Worm (Caenorhabditis elegans): ENCODE data around the gene sqt-1.

sqt-1 gene

DNA sequence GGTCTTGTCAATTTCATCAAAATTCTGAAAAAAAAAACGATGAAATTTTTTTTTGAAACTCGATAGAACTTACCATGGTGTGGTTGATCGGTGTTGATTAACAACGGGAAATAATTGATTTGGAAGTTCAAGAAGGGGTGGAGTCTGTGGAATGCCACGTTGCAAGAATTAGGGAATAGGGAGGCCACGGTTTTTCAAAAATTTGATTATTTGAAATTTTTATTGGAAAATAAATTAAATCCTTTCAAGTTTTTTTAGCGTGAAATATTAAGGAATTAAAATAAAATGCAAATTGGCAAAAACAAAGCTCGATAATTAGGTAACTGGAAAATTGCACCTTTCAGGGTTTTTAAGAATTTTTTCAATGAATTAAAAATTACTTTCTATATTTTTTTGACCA, 1.9 kb upstream of the sqt-1 start, which contains the start of gene rmd-3:
Gene rmd-3, minus strand, starts transcription at position 101 of the 400 bp plus-strand sequence.
- no peak for TF ChIP-seq unc-62 (GFP tag; optimal IDR thresholded peaks at IDR 0.05)

DNA sequence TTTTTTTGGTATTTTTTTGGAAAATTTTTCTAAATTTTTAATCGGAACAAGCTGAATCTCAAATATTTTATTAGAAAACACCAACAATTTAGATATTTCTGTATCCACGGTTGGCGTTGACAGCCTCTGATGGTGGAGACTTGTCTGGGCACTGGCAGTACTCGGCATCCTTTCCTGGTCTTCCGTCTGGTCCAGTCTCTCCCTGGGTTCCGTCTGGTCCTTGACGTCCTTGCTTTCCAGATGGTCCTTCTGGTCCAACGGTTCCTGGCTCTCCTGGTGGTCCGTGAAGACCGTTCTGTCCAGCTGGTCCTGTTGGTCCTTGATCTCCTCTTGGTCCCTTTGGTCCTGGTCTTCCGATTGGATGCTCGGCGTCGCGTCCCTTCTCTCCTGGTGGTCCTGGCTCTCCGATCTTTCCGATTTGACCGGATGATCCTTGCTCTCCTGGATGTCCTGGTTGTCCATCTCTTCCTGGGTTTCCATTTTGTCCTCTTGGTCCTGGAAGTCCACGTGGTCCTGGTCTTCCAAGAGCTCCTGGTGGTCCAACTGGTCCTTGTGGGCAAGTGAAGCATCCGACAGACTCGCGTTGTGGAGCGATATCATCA, 896 bp downstream of the sqt-1 start:
- no peak for TF ChIP-seq unc-62 (GFP tag; optimal IDR thresholded peaks at IDR 0.05)

DNA sequence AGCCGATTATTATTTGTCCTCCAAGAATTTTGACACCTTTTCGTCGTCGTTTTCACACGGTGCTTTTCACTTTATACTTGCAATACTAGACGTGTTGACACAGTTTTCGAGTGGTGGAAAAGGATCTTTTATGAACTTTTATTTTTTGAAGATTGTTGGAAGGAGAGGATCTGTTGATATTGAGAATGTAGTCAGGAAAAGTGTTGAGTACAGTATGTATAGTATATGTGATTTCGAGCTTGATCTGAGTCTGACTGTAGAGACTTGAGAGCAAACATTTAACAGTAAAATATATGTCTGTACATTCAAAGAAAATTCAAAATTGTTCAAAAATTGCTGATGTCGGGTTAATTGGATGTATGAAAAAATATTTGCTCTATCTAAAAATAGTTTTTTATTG, 1.5 kb downstream of the sqt-1 start:
- no peak for TF ChIP-seq unc-62 (GFP tag; optimal IDR thresholded peaks at IDR 0.05)

DNA sequence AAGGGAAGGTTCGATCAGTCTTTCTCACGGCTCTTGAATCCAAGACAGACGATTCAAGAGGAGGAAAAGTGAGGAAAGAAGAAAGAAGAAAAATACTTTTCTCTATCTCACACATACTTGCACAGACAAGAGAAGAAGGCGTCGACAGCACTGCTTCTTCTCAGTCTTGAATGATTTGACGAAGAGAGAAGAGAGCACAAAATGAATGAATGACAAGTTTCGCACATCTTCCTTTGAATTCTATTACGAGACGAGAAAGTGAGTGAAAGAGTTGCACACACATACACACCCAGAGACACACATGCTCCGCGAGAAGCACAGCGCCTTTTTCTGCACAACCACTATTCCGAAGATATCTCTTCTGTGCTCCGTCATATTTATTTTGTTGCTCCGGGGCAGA, 2.0 kb downstream of the sqt-1 start:
- TF ChIP-seq unc-62 (GFP tag; optimal IDR thresholded peaks at IDR 0.05): no peak

DNA sequence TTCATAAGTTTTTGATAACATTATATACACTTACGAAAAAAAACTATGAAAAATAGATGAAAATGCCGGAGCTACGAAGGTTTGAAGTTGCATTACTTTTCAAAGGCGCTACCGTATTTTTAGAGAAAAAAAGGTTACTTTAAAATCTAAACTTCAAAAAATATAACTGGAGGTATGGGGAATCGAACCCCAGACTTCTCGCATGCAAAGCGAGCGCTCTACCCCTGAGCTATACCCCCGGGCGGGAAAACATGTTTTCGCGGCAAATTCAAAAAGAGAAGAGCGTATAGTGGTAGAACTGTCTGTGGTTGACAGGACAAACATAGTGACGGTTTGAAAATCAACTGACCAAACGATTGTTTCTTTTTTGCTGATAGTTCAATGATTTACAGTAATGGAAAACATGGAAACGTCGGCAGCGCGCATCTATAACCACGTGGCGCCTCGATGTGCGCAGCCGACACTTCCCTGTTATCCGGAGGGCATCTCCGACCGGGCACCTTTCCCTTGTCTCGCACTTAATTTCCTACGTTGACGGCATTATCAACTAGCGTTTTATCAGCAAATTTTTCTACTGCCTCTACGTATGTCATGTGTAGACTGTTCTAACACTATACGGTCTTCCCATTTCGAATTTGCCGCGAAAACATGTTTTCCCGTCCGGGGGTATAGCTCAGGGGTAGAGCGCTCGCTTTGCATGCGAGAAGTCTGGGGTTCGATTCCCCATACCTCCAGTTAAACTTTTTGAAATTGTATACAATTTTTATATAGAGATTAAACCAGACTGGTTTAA, 3.6 kb downstream of the sqt-1 start:
- TF ChIP-seq unc-62 (GFP tag; optimal IDR thresholded peaks at IDR 0.05): no peak

DNA sequence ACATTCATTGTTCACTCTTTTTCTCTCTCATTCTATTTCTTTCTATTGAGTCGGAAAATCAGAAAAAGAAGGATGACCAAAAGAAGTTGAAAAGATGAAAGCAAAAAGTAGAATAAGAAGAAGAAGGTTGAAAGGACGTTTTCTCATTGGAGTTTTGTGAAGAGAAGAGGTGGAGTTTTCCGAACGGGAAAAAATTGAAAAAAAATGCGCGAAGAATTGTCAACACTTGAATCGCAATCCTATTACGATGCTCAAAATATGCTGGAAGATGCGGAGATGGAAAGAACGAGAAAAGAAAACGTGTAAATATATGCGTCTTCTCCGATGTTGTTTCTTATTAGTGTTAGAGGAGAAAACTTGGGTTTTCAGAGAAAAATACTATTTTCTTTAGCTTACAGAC, 4.3 kb downstream of the sqt-1 start:
- no peak for TF ChIP-seq unc-62 (GFP tag; optimal IDR thresholded peaks at IDR 0.05)

DNA sequence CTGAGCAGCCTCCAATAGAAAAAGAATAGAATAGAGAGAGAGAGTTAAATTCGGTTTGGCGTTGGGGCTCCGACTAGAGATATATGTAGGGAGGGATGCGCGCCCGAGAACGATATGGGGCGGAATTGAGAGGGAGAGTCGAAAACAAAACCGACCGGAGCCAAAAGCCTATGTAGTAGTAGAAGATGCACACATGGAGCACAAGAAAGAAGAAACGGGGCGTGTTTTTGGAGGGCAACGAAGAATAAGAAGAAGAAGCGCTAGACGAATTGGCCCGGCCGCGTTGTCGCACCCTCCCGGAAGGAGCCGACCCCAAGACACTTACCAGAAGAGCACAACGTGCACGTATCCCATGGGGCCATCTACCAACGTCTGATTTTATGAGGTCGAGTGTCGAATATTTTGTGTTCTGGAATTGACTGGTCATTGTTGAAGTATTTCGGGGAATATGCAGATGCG, 8.6 kb downstream of the sqt-1 start, which contains the start of gene tag-180:
Gene tag-180, minus strand, starts transcription at position 409 of the 459 bp plus-strand sequence.
- TF ChIP-seq unc-62 (GFP tag; optimal IDR thresholded peaks at IDR 0.05): no peak

DNA sequence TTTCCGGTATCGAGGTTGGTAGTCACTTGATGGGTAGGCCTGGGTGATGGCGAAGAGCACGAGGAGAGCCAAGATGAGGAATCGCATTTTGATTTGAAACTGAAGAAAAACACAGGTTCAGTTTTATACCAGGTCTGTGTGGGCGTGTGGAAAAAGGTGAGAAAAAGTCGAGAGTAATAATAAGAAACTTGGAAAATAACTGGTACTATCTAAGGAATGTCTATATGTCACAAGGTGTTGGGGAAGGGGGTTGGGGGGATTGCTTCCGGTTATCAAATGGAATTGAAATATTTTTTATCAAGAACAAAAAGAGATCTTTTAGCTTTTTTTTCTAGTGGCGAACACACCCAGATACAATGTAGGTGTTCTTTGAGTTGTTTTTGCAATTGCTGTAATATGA, 18.0 kb downstream of the sqt-1 start, which contains the start of gene nlp-51:
Gene nlp-51, minus strand, starts transcription at position 101 of the 400 bp plus-strand sequence.
- TF ChIP-seq unc-62 (GFP tag; optimal IDR thresholded peaks at IDR 0.05): no peak

DNA sequence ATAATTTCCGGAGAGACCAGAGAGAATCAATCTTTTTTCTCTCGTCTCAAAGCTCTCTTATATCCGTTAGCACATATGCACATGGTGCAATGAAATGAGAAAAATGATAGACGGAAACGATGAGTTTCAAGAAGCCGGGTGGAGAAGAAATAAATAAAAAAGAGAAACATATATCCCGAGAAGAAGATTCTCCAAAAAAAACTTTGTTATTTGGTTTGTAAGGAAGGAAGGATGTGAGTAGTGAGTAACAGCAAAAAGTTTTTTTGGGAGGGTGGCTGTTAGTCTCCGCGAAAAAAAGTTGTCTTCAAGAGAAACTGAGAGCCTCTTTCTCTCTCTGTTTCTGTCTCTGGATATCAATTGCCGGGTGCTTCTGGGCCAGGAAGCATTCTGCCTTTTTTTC, 21.0 kb downstream of the sqt-1 start:
- no peak for TF ChIP-seq unc-62 (GFP tag; optimal IDR thresholded peaks at IDR 0.05)

DNA sequence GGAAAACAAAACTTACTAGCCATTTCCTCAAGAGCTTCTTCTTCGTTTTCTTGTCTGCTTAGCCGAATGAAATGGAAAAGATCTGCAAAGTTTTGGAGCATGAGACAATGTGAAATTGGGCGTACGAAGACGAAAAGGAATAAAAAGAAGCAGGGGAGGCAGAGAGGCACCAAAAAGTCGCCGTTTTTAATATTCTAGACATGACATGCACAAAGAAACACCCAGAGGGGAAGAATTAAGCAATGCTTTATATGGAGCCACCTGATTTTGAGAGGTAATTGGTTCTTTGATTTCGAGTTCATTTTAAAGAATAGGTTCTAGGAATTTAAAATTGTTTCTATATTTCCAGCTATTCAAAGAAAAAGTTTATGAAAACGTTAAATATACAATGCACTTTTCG, 23.5 kb downstream of the sqt-1 start, which contains the start of gene T24F1.4:
Gene T24F1.4, minus strand, starts transcription at position 101 of the 400 bp plus-strand sequence.
- no peak for TF ChIP-seq unc-62 (GFP tag; optimal IDR thresholded peaks at IDR 0.05)

DNA sequence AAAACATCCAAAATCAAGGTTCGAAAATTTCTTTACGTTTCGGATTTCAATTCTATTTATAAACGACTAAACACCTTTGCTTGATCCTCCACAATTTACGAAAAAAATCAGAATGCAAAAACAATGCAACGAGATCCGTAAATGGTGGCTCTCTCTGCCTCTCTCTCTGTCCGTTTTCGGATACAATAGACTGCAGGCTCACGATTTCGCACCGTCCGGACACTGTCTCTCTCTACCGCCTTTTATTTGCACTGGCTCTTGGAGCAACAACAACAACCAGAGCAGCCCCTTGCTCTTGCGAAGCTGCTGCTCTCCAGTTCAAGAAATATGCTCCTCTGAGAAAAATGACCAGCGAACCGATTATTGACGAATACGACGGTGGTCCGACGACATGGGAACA, 25.4 kb downstream of the sqt-1 start, which contains the start of gene T24F1.7:
Gene T24F1.7, plus strand, starts transcription at position 301 of the 400 bp plus-strand sequence.
- TF ChIP-seq unc-62 (GFP tag; optimal IDR thresholded peaks at IDR 0.05): no peak

DNA sequence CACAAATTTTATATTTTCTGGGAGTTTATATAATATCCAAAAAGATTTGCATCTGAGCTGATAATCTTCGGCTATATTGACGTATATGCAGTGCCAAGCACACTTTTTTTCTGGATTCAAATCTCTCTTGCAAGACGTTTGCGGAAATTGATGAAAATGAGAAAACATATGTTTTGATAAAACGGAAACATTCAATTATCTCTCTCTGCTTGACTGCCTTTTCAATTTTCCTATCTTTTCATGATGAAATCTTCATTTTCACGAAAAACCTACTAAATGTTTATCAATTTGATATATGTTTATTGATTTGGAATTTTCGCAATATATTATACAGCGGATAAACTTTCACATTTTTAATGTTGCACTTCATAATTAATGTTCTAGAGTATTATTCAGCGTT, 29.7 kb downstream of the sqt-1 start:
- TF ChIP-seq unc-62 (GFP tag; optimal IDR thresholded peaks at IDR 0.05): no peak

DNA sequence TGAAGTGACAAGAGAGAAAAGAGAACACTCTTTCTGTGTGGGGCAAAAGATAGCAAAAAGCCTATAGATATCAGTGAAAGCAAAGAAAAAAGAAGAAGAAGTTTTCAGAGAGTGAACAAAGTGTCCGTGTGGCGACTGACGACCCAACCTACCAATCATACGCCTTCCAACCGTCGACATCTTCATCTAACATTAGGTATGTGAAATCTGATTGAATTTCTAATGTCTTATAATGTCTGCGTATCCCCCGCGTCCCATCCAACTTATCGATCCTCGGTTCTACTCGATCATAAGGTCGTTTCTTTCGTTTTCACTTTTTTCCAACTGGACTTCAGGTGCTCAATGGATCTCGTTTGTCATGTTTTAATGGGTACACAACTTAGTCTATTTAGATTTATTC, 30.3 kb downstream of the sqt-1 start:
- no peak for TF ChIP-seq unc-62 (GFP tag; optimal IDR thresholded peaks at IDR 0.05)

DNA sequence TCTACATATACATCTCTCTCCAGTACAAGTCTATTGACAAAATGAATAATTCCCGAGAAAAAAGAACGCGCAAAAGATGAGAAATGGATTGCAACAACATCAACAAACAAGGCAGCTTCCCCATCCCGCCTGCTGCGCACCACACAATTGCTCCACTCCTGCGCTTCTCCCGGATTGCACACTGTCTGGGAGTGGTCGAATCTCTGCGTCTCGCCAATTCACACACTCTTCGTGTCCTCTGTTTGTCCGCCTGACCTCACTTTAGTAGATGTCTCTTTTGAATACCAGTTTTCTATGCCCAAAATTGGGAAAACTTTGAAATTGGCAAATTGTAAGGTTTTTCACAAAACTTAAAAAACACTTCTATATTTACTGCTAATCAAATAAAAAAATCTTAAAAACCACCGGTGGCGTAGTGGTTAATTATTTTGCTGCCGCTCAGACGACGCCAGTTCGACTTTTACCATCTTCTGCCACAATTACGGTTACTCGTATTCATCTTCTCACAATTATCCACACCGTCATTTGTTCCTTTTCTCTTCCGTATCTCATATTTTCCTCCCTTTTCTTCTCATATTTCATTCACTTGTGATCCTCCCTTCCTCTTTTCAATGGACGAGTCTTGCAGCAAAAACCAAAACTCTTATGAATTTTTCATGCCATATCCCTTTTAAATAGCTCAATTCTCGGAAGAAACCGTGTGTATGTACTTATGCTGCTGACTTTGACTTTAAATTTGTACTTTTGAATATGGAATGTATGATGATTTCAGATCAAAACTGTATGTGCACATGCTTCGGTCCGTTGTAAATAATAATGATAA, 31.8 kb downstream of the sqt-1 start, which contains the start of gene rsf-1:
Gene rsf-1, plus strand, starts transcription at position 773 of the 823 bp plus-strand sequence.
- no peak for TF ChIP-seq unc-62 (GFP tag; optimal IDR thresholded peaks at IDR 0.05)

DNA sequence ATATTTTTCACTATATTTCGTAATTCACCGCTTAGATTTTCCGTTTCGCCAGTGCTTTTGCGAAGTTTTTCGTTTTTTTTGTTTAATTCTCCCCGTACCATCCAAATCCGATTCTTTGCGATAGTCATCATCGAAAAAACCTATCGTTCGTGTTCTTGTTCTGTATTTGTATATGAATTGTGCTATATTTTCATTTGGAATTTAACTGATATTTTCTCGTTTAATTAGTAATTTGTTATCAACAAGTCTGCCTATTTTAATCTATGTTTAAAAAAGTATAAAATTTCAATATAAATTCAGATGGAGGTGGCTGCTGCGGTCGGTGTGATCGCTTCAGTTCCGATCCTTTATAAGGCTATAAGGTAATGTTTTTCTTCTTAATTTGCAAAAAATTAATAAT, 35.0 kb downstream of the sqt-1 start, which contains the start of gene samp-1:
Gene samp-1, plus strand, starts transcription at position 301 of the 400 bp plus-strand sequence.
- TF ChIP-seq unc-62 (GFP tag; optimal IDR thresholded peaks at IDR 0.05): no peak

DNA sequence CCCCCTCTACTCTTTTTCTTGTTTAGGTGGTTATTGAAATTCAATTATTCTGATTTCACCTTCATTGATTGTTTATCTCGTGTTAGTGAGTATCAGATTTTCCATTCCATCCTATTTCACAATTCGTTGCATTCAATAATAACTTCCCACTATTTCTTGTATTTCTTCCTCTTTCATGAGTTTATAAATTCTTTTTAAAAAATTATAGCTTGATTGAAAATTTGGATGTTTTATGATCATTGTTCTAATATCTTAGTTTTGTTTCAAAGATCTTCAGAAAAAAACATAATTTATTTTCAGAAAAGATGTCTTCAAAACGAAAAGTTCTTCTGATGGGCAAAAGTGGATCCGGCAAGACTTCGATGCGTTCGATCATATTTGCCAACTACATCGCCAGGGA, 36.6 kb downstream of the sqt-1 start, which contains the start of gene raga-1:
Gene raga-1, plus strand, starts transcription at position 301 of the 400 bp plus-strand sequence.
- no peak for TF ChIP-seq unc-62 (GFP tag; optimal IDR thresholded peaks at IDR 0.05)

Measured in whole organism, dauer.